Fruit fly (Drosophila melanogaster) whole organism, embryonic: Measurements from ENCODE around the gene ATPsynC.

ENCODE experiments used
- Blimp-1 ChIP-seq: fragments of 200-800 bp; sonication (Bioruptor generic); optimal IDR thresholded peaks from 3 replicates; lab custom pipeline; 2018; ENCODE audit warnings: missing biosample characterization, missing genetic modification characterization, mild to moderate bottlenecking, moderate library complexity, missing genetic modification reagents
- C15 ChIP-seq: fragments of 200-800 bp; sonication (Bioruptor generic); IDR thresholded peaks from 3 replicates; pipeline ENCODE4 v1.3.6; 2022; ENCODE audit warnings: missing biosample characterization, missing genetic modification characterization
- CG31365 ChIP-seq: fragments of 200-800 bp; sonication (Bioruptor generic); optimal IDR thresholded peaks from 2 replicates; lab custom pipeline; 2018; ENCODE audit warnings: missing biosample characterization, mild to moderate bottlenecking, missing genetic modification characterization
- CG4404 ChIP-seq: fragments of 200-800 bp; sonication (Bioruptor generic); IDR thresholded peaks from 2 replicates; pipeline ENCODE4 v1.3.6; 2022; ENCODE audit warnings: missing biosample characterization, missing genetic modification characterization
- CG5180 ChIP-seq: fragments of 200-800 bp; sonication (Bioruptor generic); optimal IDR thresholded peaks from 3 replicates; lab custom pipeline; 2017; ENCODE audit warnings: missing biosample characterization, missing genetic modification characterization, mild to moderate bottlenecking, moderate library complexity, missing genetic modification reagents
- CHES-1-like ChIP-seq: fragments of 200-800 bp; sonication (Bioruptor generic); optimal IDR thresholded peaks from 2 replicates; lab custom pipeline; 2016; ENCODE audit warnings: missing biosample characterization, missing genetic modification characterization
- MESR4 ChIP-seq: fragments of 200-800 bp; sonication (Bioruptor generic); optimal IDR thresholded peaks from 2 replicates; lab custom pipeline; 2018; ENCODE audit warnings: missing biosample characterization, mild to moderate bottlenecking, missing genetic modification characterization, moderate library complexity
- Sin3A ChIP-seq: fragments of >200 bp; optimal IDR thresholded peaks from 2 replicates; lab custom pipeline; 2018
- ewg ChIP-seq: fragments of 200-800 bp; sonication (Bioruptor generic); optimal IDR thresholded peaks from 3 replicates; lab custom pipeline; 2017; ENCODE audit warnings: mild to moderate bottlenecking, missing biosample characterization, missing genetic modification reagents, missing genetic modification characterization
- fd102C ChIP-seq: fragments of 200-800 bp; sonication (Bioruptor generic); optimal IDR thresholded peaks from 2 replicates; lab custom pipeline; 2018; ENCODE audit warnings: missing biosample characterization, mild to moderate bottlenecking, missing genetic modification characterization, moderate library complexity
- hb ChIP-seq: fragments of 200-800 bp; sonication (Bioruptor generic); IDR thresholded peaks from 3 replicates; pipeline ENCODE4 v1.3.6; 2022; ENCODE audit warnings: missing biosample characterization, missing genetic modification characterization; ENCODE audit not compliant: partially characterized antibody
- row ChIP-seq: fragments of 200-800 bp; sonication (Bioruptor generic); IDR thresholded peaks from 3 replicates; pipeline ENCODE4 v1.3.6; 2022; ENCODE audit warnings: missing biosample characterization, missing genetic modification characterization
- sc ChIP-seq, 3 experiments: fragments of >200 bp in 2 of 3; fragments of 200-800 bp in 1 of 3; sonication (Bioruptor generic) in 1 of 3; optimal IDR thresholded peaks; 2 replicates in 2 of 3; 3 replicates in 1 of 3; lab custom pipeline; 2017; ENCODE audit warnings: mild to moderate bottlenecking in 1 of 3, missing biosample characterization in 1 of 3, missing genetic modification characterization in 1 of 3, missing genetic modification reagents in 1 of 3
- stwl ChIP-seq: fragments of 200-800 bp; sonication (Bioruptor generic); optimal IDR thresholded peaks from 3 replicates; lab custom pipeline; 2018; ENCODE audit warnings: missing biosample characterization, mild to moderate bottlenecking, missing genetic modification characterization, moderate library complexity

DNA sequence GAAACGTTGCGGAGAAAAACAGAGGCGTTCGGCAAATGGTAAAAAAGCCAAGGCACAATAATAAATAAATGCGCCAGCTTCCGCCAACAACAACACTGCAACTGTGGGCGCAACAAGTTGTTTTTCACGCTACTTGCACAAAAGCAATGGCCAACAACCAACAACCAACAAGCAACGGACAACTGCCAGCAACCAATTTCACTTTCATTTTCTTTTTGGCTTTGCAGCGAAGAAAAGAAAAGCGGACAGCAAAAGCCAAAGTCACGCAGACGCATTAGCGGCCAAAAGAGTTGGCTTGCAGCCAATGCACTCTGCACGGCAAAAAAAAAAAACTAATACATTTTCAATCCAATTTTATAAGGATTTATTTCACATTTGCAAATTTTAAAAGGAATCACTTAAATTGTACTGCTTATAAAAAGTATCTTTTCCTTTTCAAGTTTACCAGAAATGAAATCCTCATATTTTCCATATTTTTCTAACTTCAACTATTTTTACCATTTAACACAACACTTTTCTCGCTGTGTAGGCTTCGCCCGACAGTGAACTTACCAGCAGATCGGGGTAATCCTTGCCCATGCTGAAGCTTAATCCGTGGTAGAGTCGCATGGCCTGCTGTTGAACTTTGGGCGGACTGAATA, 31.8 kb upstream of the ATPsynC start:
- TF ChIP-seq CG5180 (GFP tag; lab: Kevin White, UChicago) (no peak), CHES-1-like (GFP tag; lab: Kevin White, UChicago) (no peak), CG4404 (GFP tag; lab: Robert Waterston, UW) (no peak), Blimp-1 (GFP tag; lab: Kevin White, UChicago) (peak; percentile 91), fd102C (no peak), stwl (tag; lab: Kevin White, UChicago) (no peak), hb (GFP tag; lab: Robert Waterston, UW) (no peak), C15 (GFP tag; lab: Robert Waterston, UW) (no peak), MESR4 (GFP tag; lab: Kevin White, UChicago) (no peak), ewg (no peak), Sin3A (no peak), CG31365 (no peak), row (GFP tag; lab: Robert Waterston, UW) (peak; percentile 17; the same call in 1 of the 3 replicates), sc (optimal IDR thresholded peaks at IDR 0.05; lab: Kevin White, UChicago) (no peak), sc (GFP tag; optimal IDR thresholded peaks at IDR 0.05; lab: Kevin White, UChicago) (no peak)
